Fruit fly (Drosophila melanogaster) whole organism, prepupa: Measurements from ENCODE around the gene CG15141.

Experiments used
- CG16779 ChIP-seq: fragments of 200-800 bp; sonication (Bioruptor generic); optimal IDR thresholded peaks from 3 replicates; lab custom pipeline; 2017; ENCODE audit warnings: missing biosample characterization, mild to moderate bottlenecking, missing genetic modification characterization
- CG3919 ChIP-seq: fragments of 200-800 bp; sonication (Bioruptor generic); optimal IDR thresholded peaks from 3 replicates; lab custom pipeline; 2016; ENCODE audit warnings: missing biosample characterization, missing genetic modification characterization
- CG6276 ChIP-seq: fragments of 200-800 bp; sonication (Bioruptor generic); optimal IDR thresholded peaks from 2 replicates; lab custom pipeline; 2017; ENCODE audit warnings: missing biosample characterization, mild to moderate bottlenecking, missing genetic modification characterization
- CG6808 ChIP-seq: fragments of 200-800 bp; sonication (Bioruptor generic); optimal IDR thresholded peaks from 3 replicates; lab custom pipeline; 2017; ENCODE audit warnings: missing biosample characterization, missing genetic modification characterization, mild to moderate bottlenecking, moderate library complexity, missing genetic modification reagents
- CG7368 ChIP-seq: fragments of 200-800 bp; sonication (Bioruptor generic); optimal IDR thresholded peaks from 3 replicates; lab custom pipeline; 2016; ENCODE audit warnings: missing biosample characterization, missing genetic modification characterization
- CG8319 ChIP-seq: fragments of 200-800 bp; sonication (Bioruptor generic); optimal IDR thresholded peaks from 3 replicates; lab custom pipeline; 2016; ENCODE audit warnings: missing biosample characterization, missing genetic modification characterization
- Eip75B ChIP-seq: fragments of 200-800 bp; sonication (Bioruptor generic); optimal IDR thresholded peaks from 3 replicates; lab custom pipeline; 2016; ENCODE audit warnings: missing biosample characterization, missing genetic modification characterization
- Gug ChIP-seq: fragments of 200-800 bp; sonication (Bioruptor generic); IDR thresholded peaks from 2 replicates; pipeline ENCODE4 v1.3.6; 2022; ENCODE audit warnings: missing biosample characterization, missing genetic modification characterization
- Sox102F ChIP-seq: fragments of 200-800 bp; sonication (Bioruptor generic); optimal IDR thresholded peaks from 2 replicates; lab custom pipeline; 2016; ENCODE audit warnings: missing biosample characterization, mild to moderate bottlenecking, missing genetic modification characterization
- dsx ChIP-seq: fragments of 200-800 bp; optimal IDR thresholded peaks from 3 replicates; lab custom pipeline; 2019; ENCODE audit warnings: missing biosample characterization, mild to moderate bottlenecking, missing genetic modification characterization, moderate library complexity; ENCODE audit not compliant: poor library complexity, severe bottlenecking
- eg ChIP-seq: fragments of 200-800 bp; sonication (Bioruptor generic); IDR thresholded peaks from 3 replicates; pipeline ENCODE4 v1.3.6; 2022; ENCODE audit warnings: missing biosample characterization, missing genetic modification characterization
- fd59A ChIP-seq: fragments of 200-800 bp; sonication (Bioruptor generic); optimal IDR thresholded peaks from 2 replicates; lab custom pipeline; 2017; ENCODE audit warnings: missing biosample characterization, mild to moderate bottlenecking, missing genetic modification characterization, missing genetic modification reagents
- svp ChIP-seq: fragments of 200-800 bp; sonication (Bioruptor generic); peaks from one replicate; lab custom pipeline; 2016; ENCODE audit warnings: missing biosample characterization, missing genetic modification characterization

dm6 chr2L:17385221-17385529, 25.3 kb upstream of the CG15141 start:
- TF ChIP-seq CG8319 (GFP tag; lab: Kevin White, UChicago): peak; percentile 72
- TF ChIP-seq CG16779: peak; percentile 97
- peak; percentile 83 for TF ChIP-seq CG7368 (GFP tag; lab: Kevin White, UChicago)
- peak; percentile 92 for TF ChIP-seq CG6276 (GFP tag; lab: Kevin White, UChicago)
- peak; percentile 94 for TF ChIP-seq eg (GFP tag; lab: Robert Waterston, UW)
- peak; percentile 98 for TF ChIP-seq CG6808
- peak; percentile 97 for TF ChIP-seq dsx
- peak; percentile 84 for TF ChIP-seq CG3919 (GFP tag; lab: Kevin White, UChicago)
- peak; percentile 81 for TF ChIP-seq svp (GFP tag; lab: Kevin White, UChicago)
- TF ChIP-seq Gug (GFP tag; lab: Robert Waterston, UW): peak; percentile 75
- TF ChIP-seq fd59A (GFP tag; lab: Kevin White, UChicago): peak; percentile 91
- TF ChIP-seq Sox102F: peak; percentile 86
- peak; percentile 85 for TF ChIP-seq Eip75B
